Worm (Caenorhabditis elegans) whole organism, L2 larva: ENCODE results near the gene col-43.
A peak's percentile ranks its signal among the peaks of the same experiment; 100 is the strongest.

Source experiments
- C34F6.9 ChIP-seq: fragments of 150-350 bp; optimal IDR thresholded peaks from 2 replicates; lab custom pipeline; 2014; ENCODE audit warnings: missing biosample characterization, missing genetic modification characterization
- R02D3.7 ChIP-seq: fragments of 150-350 bp; optimal IDR thresholded peaks from 2 replicates; lab custom pipeline; 2014; ENCODE audit warnings: missing biosample characterization, missing genetic modification characterization
- ZK546.5 ChIP-seq: sonication (generic microtip); optimal IDR thresholded peaks from 2 replicates; lab custom pipeline; 2017; ENCODE audit warnings: missing biosample characterization, missing genetic modification characterization
- alr-1 ChIP-seq: fragments of 150-350 bp; optimal IDR thresholded peaks from 2 replicates; lab custom pipeline; 2014; ENCODE audit warnings: missing biosample characterization, missing genetic modification characterization
- aly-2 ChIP-seq: fragments of 150-350 bp; optimal IDR thresholded peaks from 2 replicates; lab custom pipeline; 2014; ENCODE audit warnings: missing biosample characterization, missing genetic modification characterization
- ama-1 ChIP-seq: fragments of 150-350 bp; optimal IDR thresholded peaks from 2 replicates; lab custom pipeline; 2018; ENCODE audit warnings: inconsistent platforms
- blmp-1 ChIP-seq: sonication (generic microtip); optimal IDR thresholded peaks from 2 replicates; lab custom pipeline; 2017; ENCODE audit warnings: missing genetic modification characterization, mild to moderate bottlenecking, missing compliant biosample characterization, antibody characterized with exemption, moderate library complexity; ENCODE audit not compliant: insufficient read depth
- ceh-16 ChIP-seq: fragments of 150-350 bp; optimal IDR thresholded peaks from 2 replicates; lab custom pipeline; 2014; ENCODE audit warnings: missing biosample characterization, missing genetic modification characterization
- crh-2 ChIP-seq: sonication (generic microtip); optimal IDR thresholded peaks from 2 replicates; lab custom pipeline; 2017; ENCODE audit warnings: missing biosample characterization, missing genetic modification characterization
- dmd-4 ChIP-seq: sonication (generic microtip); optimal IDR thresholded peaks from 2 replicates; lab custom pipeline; 2017; ENCODE audit warnings: missing biosample characterization, missing genetic modification characterization
- egl-27 ChIP-seq: sonication (generic microtip); optimal IDR thresholded peaks from 3 replicates; lab custom pipeline; 2017; ENCODE audit warnings: missing biosample characterization, missing genetic modification reagents, missing genetic modification characterization
- elt-3 ChIP-seq: sonication (generic microtip); optimal IDR thresholded peaks from 2 replicates; lab custom pipeline; 2017; ENCODE audit warnings: missing biosample characterization, missing genetic modification characterization
- fos-1 ChIP-seq: fragments of 150-350 bp; optimal IDR thresholded peaks from 2 replicates; lab custom pipeline; 2014; ENCODE audit warnings: missing biosample characterization, missing genetic modification characterization
- gmeb-1 ChIP-seq: fragments of 150-350 bp; optimal IDR thresholded peaks from 2 replicates; lab custom pipeline; 2014; ENCODE audit warnings: missing biosample characterization, missing genetic modification characterization
- lin-11 ChIP-seq: fragments of 150-350 bp; sonication (generic microtip); optimal IDR thresholded peaks from 2 replicates; lab custom pipeline; 2014; ENCODE audit warnings: missing biosample characterization, missing genetic modification characterization, inconsistent platforms, mixed read lengths
- lin-13 ChIP-seq: fragments of 150-350 bp; optimal IDR thresholded peaks from 2 replicates; lab custom pipeline; 2014; ENCODE audit warnings: missing biosample characterization, missing genetic modification reagents, missing genetic modification characterization
- lsy-2 ChIP-seq, 2 experiments: fragments of 150-350 bp in 1 of 2; sonication (generic microtip) in 1 of 2; optimal IDR thresholded peaks; 2 replicates each; lab custom pipeline; 2014 to 2017; ENCODE audit warnings: missing biosample characterization in 2 of 2, missing genetic modification characterization in 2 of 2
- mdl-1 ChIP-seq, 2 experiments: fragments of 150-350 bp in 1 of 2; sonication (generic microtip) in 1 of 2; optimal IDR thresholded peaks; 2 replicates each; lab custom pipeline; 2017; ENCODE audit warnings: missing biosample characterization in 2 of 2, missing genetic modification characterization in 2 of 2
- nhr-10 ChIP-seq: sonication (generic microtip); optimal IDR thresholded peaks from 2 replicates; lab custom pipeline; 2017; ENCODE audit warnings: missing biosample characterization, missing genetic modification characterization
- nhr-129 ChIP-seq: fragments of 150-350 bp; optimal IDR thresholded peaks from 2 replicates; lab custom pipeline; 2014; ENCODE audit warnings: missing biosample characterization, missing genetic modification characterization
- nhr-21 ChIP-seq: fragments of 150-350 bp; optimal IDR thresholded peaks from 2 replicates; lab custom pipeline; 2014; ENCODE audit warnings: missing biosample characterization, missing genetic modification characterization
- nhr-237 ChIP-seq: fragments of 150-350 bp; optimal IDR thresholded peaks from 2 replicates; lab custom pipeline; 2014; ENCODE audit warnings: missing biosample characterization, missing genetic modification characterization
- nhr-25 ChIP-seq: fragments of 150-350 bp; sonication (generic microtip); optimal IDR thresholded peaks from 3 replicates; lab custom pipeline; 2014; ENCODE audit warnings: missing biosample characterization, missing genetic modification characterization
- sem-4 ChIP-seq: fragments of 150-350 bp; optimal IDR thresholded peaks from 2 replicates; lab custom pipeline; 2014; ENCODE audit warnings: missing biosample characterization, missing genetic modification reagents, missing genetic modification characterization
- sma-3 ChIP-seq: sonication (generic microtip); optimal IDR thresholded peaks from 2 replicates; lab custom pipeline; 2016; ENCODE audit warnings: missing genetic modification reagents, missing genetic modification characterization, missing compliant biosample characterization
- sma-9 ChIP-seq, 2 experiments: fragments of 150-350 bp in 1 of 2; sonication (generic microtip) in 1 of 2; optimal IDR thresholded peaks; 2 replicates each; lab custom pipeline; 2014 to 2016; ENCODE audit warnings: missing genetic modification characterization in 2 of 2, mild to moderate bottlenecking in 1 of 2, missing biosample characterization in 1 of 2, missing compliant biosample characterization in 1 of 2, missing genetic modification reagents in 1 of 2, moderate library complexity in 1 of 2
- unc-39 ChIP-seq: fragments of 150-350 bp; optimal IDR thresholded peaks from 2 replicates; lab custom pipeline; 2014; ENCODE audit warnings: missing biosample characterization, missing genetic modification characterization
- unc-55 ChIP-seq: fragments of 150-350 bp; sonication (generic microtip); optimal IDR thresholded peaks from 3 replicates; lab custom pipeline; 2014; ENCODE audit warnings: missing biosample characterization, missing genetic modification reagents, missing genetic modification characterization
- zag-1 ChIP-seq: fragments of 150-350 bp; optimal IDR thresholded peaks from 2 replicates; lab custom pipeline; 2014; ENCODE audit warnings: missing biosample characterization, missing genetic modification characterization
- ztf-1 ChIP-seq: fragments of 200-800 bp; sonication (Bioruptor generic); conservative IDR thresholded peaks from 2 replicates; pipeline ENCODE4 v1.3.6; 2022; ENCODE audit warnings: missing genetic modification characterization, missing compliant biosample characterization

col-43 gene

DNA sequence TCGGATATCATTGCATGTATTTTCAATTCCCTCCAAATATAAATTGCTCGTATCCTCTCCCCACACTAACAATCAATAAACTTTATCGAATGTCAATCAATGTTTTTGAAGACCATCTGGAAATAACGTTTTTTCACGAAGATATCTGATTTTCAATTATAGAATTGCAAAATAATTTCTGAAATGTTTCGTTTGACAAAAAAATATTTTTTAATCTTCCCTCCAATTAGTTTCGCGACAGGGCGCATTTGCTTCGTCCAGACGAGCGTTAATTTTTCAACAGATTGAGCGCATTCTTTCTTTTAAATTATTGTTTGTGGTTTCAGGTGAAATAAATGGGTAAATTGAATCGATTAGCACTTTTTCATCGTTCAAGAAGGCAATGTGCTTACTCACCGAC is 19.6 kb downstream of the col-43 start, which contains the start of gene vars-1:
TSS of gene vars-1 (plus strand) at position 291 of the 400 bp plus-strand sequence.
- TF ChIP-seq R02D3.7 (tag; lab: Kevin White, UChicago) (no peak), C34F6.9 (peak; percentile 66), crh-2 (tag; lab: Kevin White, UChicago) (peak; percentile 50), nhr-129 (tag; lab: Kevin White, UChicago) (peak; percentile 13), gmeb-1 (tag; lab: Kevin White, UChicago) (peak; percentile 97), egl-27 (tag; lab: Kevin White, UChicago) (peak; percentile 4), unc-55 (peak; percentile 64), nhr-237 (tag; lab: Kevin White, UChicago) (no peak), lin-13 (peak; percentile 35), nhr-10 (tag; lab: Kevin White, UChicago) (no peak), lsy-2 (tag; optimal IDR thresholded peaks at IDR 0.05; lab: Kevin White, UChicago) (peak in 1 of 2 experiments; percentile 76), nhr-25 (tag; lab: Kevin White, UChicago) (peak; percentile 29), ztf-1 (GFP tag; lab: Robert Waterston, UW) (no peak), zag-1 (tag; lab: Kevin White, UChicago) (no peak), sma-9 (GFP tag; optimal IDR thresholded peaks at IDR 0.05; lab: Kevin White, UChicago) (peak; percentile 42), sma-9 (tag; optimal IDR thresholded peaks at IDR 0.05; lab: Kevin White, UChicago) (no peak), sma-3 (GFP tag; lab: Kevin White, UChicago) (peak; percentile 43), nhr-21 (tag; lab: Kevin White, UChicago) (peak; percentile 48)

DNA sequence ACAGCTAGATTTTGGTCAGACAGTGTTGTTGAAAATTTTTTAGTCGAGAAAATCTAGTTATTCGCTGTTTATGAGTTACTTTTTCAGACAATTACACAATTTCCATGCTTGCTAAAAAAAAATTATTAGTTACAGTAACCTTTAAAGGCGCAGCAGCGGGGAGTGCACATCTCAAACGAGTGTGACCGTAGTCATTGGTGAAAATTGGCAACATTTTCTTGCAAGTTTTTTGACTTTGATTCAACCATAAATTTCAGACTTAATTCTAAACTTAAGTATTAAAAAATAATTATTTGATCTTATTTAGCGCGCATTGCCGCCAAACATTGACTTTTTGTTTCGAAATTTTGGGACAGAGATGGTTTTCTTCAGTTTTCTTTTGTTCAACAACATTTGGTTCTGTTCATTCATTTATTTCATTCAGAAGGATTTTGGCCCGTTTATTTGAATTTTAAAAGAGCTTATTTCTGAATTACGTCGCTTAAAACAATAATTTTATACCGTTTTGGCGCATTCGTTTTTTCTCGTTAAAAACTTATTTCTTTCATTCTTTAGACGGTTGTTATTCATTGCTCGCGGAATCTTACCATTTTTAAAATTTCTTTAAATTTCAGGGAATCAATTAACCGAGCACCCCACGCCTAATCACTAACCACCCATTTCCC is 21.8 kb downstream of the col-43 start, which contains the start of gene oma-2:
TSS of gene oma-2 (plus strand) at position 615 of the 665 bp plus-strand sequence.
- TF ChIP-seq ceh-16 (tag; lab: Kevin White, UChicago) (no peak), alr-1 (tag; lab: Kevin White, UChicago) (no peak), ZK546.5 (tag; lab: Kevin White, UChicago) (no peak), crh-2 (tag; lab: Kevin White, UChicago) (no peak), R02D3.7 (tag; lab: Kevin White, UChicago) (no peak), elt-3 (tag; lab: Kevin White, UChicago) (no peak), mdl-1 (tag; optimal IDR thresholded peaks at IDR 0.05; lab: Kevin White, UChicago) (no peak), sma-3 (GFP tag; lab: Kevin White, UChicago) (no peak)
- TF ChIP-seq, all 48 proteins: peak for 0

DNA sequence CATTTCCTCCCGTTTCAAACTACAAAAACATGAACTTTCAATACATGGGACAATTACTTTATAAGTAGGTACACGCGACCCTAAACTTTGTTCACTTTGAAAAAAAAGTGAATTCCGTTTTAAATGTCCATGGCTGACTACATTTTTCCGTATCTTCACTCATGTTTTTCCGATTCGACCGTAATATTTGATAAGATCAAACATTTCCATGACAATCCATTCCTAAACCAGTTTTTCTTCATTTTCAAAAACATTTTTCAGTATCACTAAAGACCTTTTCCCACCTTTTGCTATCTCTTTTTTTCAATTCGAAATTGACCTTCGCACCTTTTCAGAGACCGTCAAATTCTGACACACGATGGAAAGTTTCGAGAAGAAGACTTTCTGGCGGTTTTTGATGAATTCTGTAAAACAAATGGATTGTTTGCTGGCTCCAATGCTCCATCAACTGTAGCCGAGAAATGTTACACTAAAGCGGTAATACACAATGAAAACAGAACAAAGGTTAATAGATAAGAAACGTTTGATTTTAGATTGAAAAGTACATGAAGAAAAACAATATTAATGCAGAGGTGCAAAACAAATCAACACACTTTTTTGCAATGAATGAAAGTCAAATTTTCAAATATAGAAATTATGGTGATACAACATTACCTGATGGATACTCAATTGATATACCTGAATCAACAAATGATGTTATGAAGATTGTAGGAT is 23.1 kb downstream of the col-43 start:
- no peak for TF ChIP-seq ama-1 (lab: Kevin White, UChicago)
- peak; percentile 70 for TF ChIP-seq sma-9 (GFP tag; optimal IDR thresholded peaks at IDR 0.05; lab: Kevin White, UChicago)
- TF ChIP-seq sma-9 (tag; optimal IDR thresholded peaks at IDR 0.05; lab: Kevin White, UChicago), result no peak
- TF ChIP-seq C34F6.9, result no peak
- TF ChIP-seq unc-39 (tag; lab: Kevin White, UChicago), result no peak
- TF ChIP-seq sma-3 (GFP tag; lab: Kevin White, UChicago), result peak; percentile 18
- peak; percentile 42 for TF ChIP-seq blmp-1 (tag; lab: Kevin White, UChicago)
- TF ChIP-seq unc-55, result no peak
- TF ChIP-seq nhr-25 (tag; lab: Kevin White, UChicago), result peak; percentile 56

DNA sequence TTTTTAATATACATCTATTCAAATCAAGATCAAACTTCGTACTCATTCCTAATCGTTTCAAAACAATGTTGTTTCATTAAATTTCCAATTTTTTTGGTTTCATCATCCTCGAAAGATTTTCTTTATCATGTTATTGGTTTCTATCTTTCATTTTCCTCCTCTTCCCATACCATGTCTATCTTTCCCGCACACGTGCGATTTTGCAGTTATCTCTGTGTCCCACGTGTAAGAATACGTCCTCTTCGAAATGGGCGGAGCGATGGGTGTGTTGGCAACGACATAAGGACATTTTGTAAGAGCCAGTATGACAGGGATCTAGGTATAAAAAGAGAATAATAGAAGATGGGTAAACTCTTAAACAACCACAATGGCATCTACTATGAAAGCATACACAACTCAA is 24.4 kb downstream of the col-43 start, which contains the start of gene F43H9.4:
TSS of gene F43H9.4 (plus strand) at position 366 of the 400 bp plus-strand sequence.
- no peak for TF ChIP-seq dmd-4 (tag; lab: Kevin White, UChicago)
- TF ChIP-seq nhr-25 (tag; lab: Kevin White, UChicago), result peak; percentile 82
- TF ChIP-seq lin-11, result no peak
- peak; percentile 2 for TF ChIP-seq blmp-1 (tag; lab: Kevin White, UChicago)
- peak; percentile 66 for TF ChIP-seq sma-3 (GFP tag; lab: Kevin White, UChicago)
- TF ChIP-seq sem-4, result no peak
- TF ChIP-seq mdl-1 (tag; optimal IDR thresholded peaks at IDR 0.05; lab: Kevin White, UChicago), result peak; percentile 77 to 79
- TF ChIP-seq sma-9 (GFP tag; optimal IDR thresholded peaks at IDR 0.05; lab: Kevin White, UChicago), result peak; percentile 92
- TF ChIP-seq sma-9 (tag; optimal IDR thresholded peaks at IDR 0.05; lab: Kevin White, UChicago), result no peak
- peak; percentile 42 for TF ChIP-seq nhr-21 (tag; lab: Kevin White, UChicago)
- peak; percentile 42 for TF ChIP-seq nhr-129 (tag; lab: Kevin White, UChicago)
- peak; percentile 48 for TF ChIP-seq crh-2 (tag; lab: Kevin White, UChicago)
- no peak for TF ChIP-seq elt-3 (tag; lab: Kevin White, UChicago)
- TF ChIP-seq aly-2, result no peak
- peak; percentile 11 for TF ChIP-seq fos-1 (tag; lab: Kevin White, UChicago)
